Fruit fly (Drosophila melanogaster) whole organism, adult: ENCODE results near the gene MED30.

Experiments
- CG11617 ChIP-seq: fragments of 200-800 bp; sonication (Bioruptor generic); optimal IDR thresholded peaks from 2 replicates; lab custom pipeline; 2017; ENCODE audit warnings: mild to moderate bottlenecking, missing biosample characterization, missing genetic modification reagents, missing genetic modification characterization
- CG1620 ChIP-seq: fragments of 200-800 bp; sonication (Bioruptor generic); optimal IDR thresholded peaks from 2 replicates; lab custom pipeline; 2016; ENCODE audit warnings: missing biosample characterization, missing genetic modification characterization
- CG5204 ChIP-seq: fragments of 200-800 bp; sonication (Bioruptor generic); optimal IDR thresholded peaks from 2 replicates; lab custom pipeline; 2016; ENCODE audit warnings: missing biosample characterization, missing genetic modification characterization
- CG7045 ChIP-seq: fragments of 200-800 bp; sonication (Bioruptor generic); optimal IDR thresholded peaks from 2 replicates; lab custom pipeline; 2017; ENCODE audit warnings: missing biosample characterization, mild to moderate bottlenecking, missing genetic modification characterization
- CG7101 ChIP-seq: fragments of 200-800 bp; sonication (Bioruptor generic); optimal IDR thresholded peaks from 2 replicates; lab custom pipeline; 2018; ENCODE audit warnings: missing biosample characterization, mild to moderate bottlenecking, missing genetic modification characterization, moderate library complexity
- Clk ChIP-seq: fragments of 200-800 bp; sonication (Bioruptor generic); optimal IDR thresholded peaks from 2 replicates; lab custom pipeline; 2017; ENCODE audit warnings: missing biosample characterization, missing genetic modification characterization
- Crg-1 ChIP-seq: fragments of 200-800 bp; sonication (Bioruptor generic); optimal IDR thresholded peaks from 2 replicates; lab custom pipeline; 2016; ENCODE audit warnings: missing biosample characterization, missing genetic modification characterization
- Mnt ChIP-seq: fragments of 200-800 bp; sonication (Bioruptor generic); optimal IDR thresholded peaks from 2 replicates; lab custom pipeline; 2016; ENCODE audit warnings: missing biosample characterization, mild to moderate bottlenecking, missing genetic modification characterization
- cic ChIP-seq: fragments of 200-800 bp; sonication (Bioruptor generic); optimal IDR thresholded peaks from 2 replicates; lab custom pipeline; 2017; ENCODE audit warnings: missing biosample characterization, mild to moderate bottlenecking, missing genetic modification characterization, moderate library complexity
- cnc ChIP-seq, 2 experiments: fragments of >200 bp; optimal IDR thresholded peaks; 2 replicates each; lab custom pipeline; 2017
- kay ChIP-seq: fragments of 200-800 bp; sonication (Bioruptor generic); peaks from one replicate; lab custom pipeline; 2016; ENCODE audit warnings: missing biosample characterization, missing genetic modification characterization, borderline replicate concordance
- ovo ChIP-seq: fragments of 200-800 bp; sonication (Bioruptor generic); optimal IDR thresholded peaks from 2 replicates; lab custom pipeline; 2016; ENCODE audit warnings: missing biosample characterization, missing genetic modification characterization
- pad ChIP-seq: fragments of 200-800 bp; sonication (Bioruptor generic); optimal IDR thresholded peaks from 3 replicates; lab custom pipeline; 2017; ENCODE audit warnings: missing biosample characterization, missing genetic modification characterization, mild to moderate bottlenecking, moderate library complexity, missing genetic modification reagents
- toe ChIP-seq: fragments of 200-800 bp; sonication (Bioruptor generic); optimal IDR thresholded peaks from 2 replicates; lab custom pipeline; 2016; ENCODE audit warnings: missing biosample characterization, missing genetic modification characterization

- TF ChIP-seq CG11617 (GFP tag; lab: Kevin White, UChicago) (no peak), pad (GFP tag; lab: Kevin White, UChicago) (no peak), Clk (no peak), kay (GFP tag; lab: Kevin White, UChicago) (no peak), Mnt (GFP tag; lab: Kevin White, UChicago) (no peak), cnc (optimal IDR thresholded peaks at IDR 0.05; lab: Kevin White, UChicago) (no peak), CG7101 (no peak), CG5204 (GFP tag; lab: Kevin White, UChicago) (no peak), Crg-1 (no peak), CG7045 (no peak), cic (GFP tag; lab: Kevin White, UChicago) (no peak), CG1620 (GFP tag; lab: Kevin White, UChicago) (no peak), toe (no peak), ovo (GFP tag; lab: Kevin White, UChicago) (no peak)
Measured at dm6 chr3L:609163-609562, 44.7 kb downstream of the MED30 start.
